Worm (Caenorhabditis elegans) whole organism, L3 larva: Measurements from ENCODE around the gene F23H12.7.
A peak's percentile ranks its signal among the peaks of the same experiment; 100 is the strongest.

Experiments used
- R02D3.7 ChIP-seq: fragments of 150-350 bp; optimal IDR thresholded peaks from 2 replicates; lab custom pipeline; 2014; ENCODE audit warnings: missing biosample characterization, missing genetic modification characterization
- ZK546.5 ChIP-seq: sonication (generic microtip); optimal IDR thresholded peaks from 2 replicates; lab custom pipeline; 2017; ENCODE audit warnings: missing biosample characterization, missing genetic modification characterization
- ama-1 ChIP-seq: fragments of 150-350 bp; optimal IDR thresholded peaks from 2 replicates; lab custom pipeline; 2018
- ceh-28 ChIP-seq: fragments of 150-350 bp; optimal IDR thresholded peaks from 2 replicates; lab custom pipeline; 2014; ENCODE audit warnings: missing biosample characterization, missing genetic modification reagents, missing genetic modification characterization
- ceh-82 ChIP-seq: fragments of 150-350 bp; optimal IDR thresholded peaks from 2 replicates; lab custom pipeline; 2014; ENCODE audit warnings: missing biosample characterization, missing genetic modification characterization
- ceh-9 ChIP-seq: sonication (generic microtip); optimal IDR thresholded peaks from 2 replicates; lab custom pipeline; 2018; ENCODE audit warnings: missing biosample characterization, missing genetic modification characterization
- egl-5 ChIP-seq: fragments of 150-350 bp; optimal IDR thresholded peaks from 2 replicates; lab custom pipeline; 2017; ENCODE audit warnings: missing biosample characterization, missing genetic modification reagents, missing genetic modification characterization, inconsistent platforms
- elt-1 ChIP-seq: fragments of 150-350 bp; optimal IDR thresholded peaks from 2 replicates; lab custom pipeline; 2014; ENCODE audit warnings: missing biosample characterization, missing genetic modification characterization
- elt-2 ChIP-seq: sonication (generic microtip); optimal IDR thresholded peaks from 2 replicates; lab custom pipeline; 2016; ENCODE audit warnings: missing genetic modification reagents, mild to moderate bottlenecking, missing genetic modification characterization, missing compliant biosample characterization
- elt-3 ChIP-seq, 3 experiments: fragments of 150-350 bp in 1 of 3; sonication (generic microtip) in 2 of 3; optimal IDR thresholded peaks; 2 replicates in 2 of 3; 4 replicates in 1 of 3; lab custom pipeline; 2014 to 2017; ENCODE audit warnings: missing biosample characterization in 3 of 3, missing genetic modification characterization in 3 of 3
- fkh-10 ChIP-seq: sonication (generic microtip); optimal IDR thresholded peaks from 2 replicates; lab custom pipeline; 2017; ENCODE audit warnings: missing biosample characterization, missing genetic modification reagents, missing genetic modification characterization
- hmg-11 ChIP-seq: sonication (generic microtip); optimal IDR thresholded peaks from 2 replicates; lab custom pipeline; 2016; ENCODE audit warnings: missing genetic modification characterization, missing compliant biosample characterization
- lin-15B ChIP-seq: fragments of 150-350 bp; optimal IDR thresholded peaks from 2 replicates; lab custom pipeline; 2014; ENCODE audit warnings: missing biosample characterization, missing genetic modification characterization
- lin-39 ChIP-seq: fragments of 150-350 bp; optimal IDR thresholded peaks from 2 replicates; lab custom pipeline; 2018; ENCODE audit warnings: missing biosample characterization, missing genetic modification reagents, missing genetic modification characterization
- lsy-12 ChIP-seq: sonication (generic microtip); optimal IDR thresholded peaks from 2 replicates; lab custom pipeline; 2016; ENCODE audit warnings: mild to moderate bottlenecking, missing genetic modification characterization, missing compliant biosample characterization
- mdl-1 ChIP-seq: fragments of 150-350 bp; optimal IDR thresholded peaks from 2 replicates; lab custom pipeline; 2014; ENCODE audit warnings: missing biosample characterization, missing genetic modification characterization
- mml-1 ChIP-seq: fragments of 150-350 bp; sonication (generic microtip); optimal IDR thresholded peaks from 3 replicates; lab custom pipeline; 2014; ENCODE audit warnings: missing biosample characterization, missing genetic modification characterization
- nfya-1 ChIP-seq: sonication (generic microtip); optimal IDR thresholded peaks from 2 replicates; lab custom pipeline; 2017; ENCODE audit warnings: missing genetic modification characterization, mild to moderate bottlenecking, missing compliant biosample characterization, antibody characterized with exemption, moderate library complexity; ENCODE audit not compliant: insufficient read depth
- nhr-11 ChIP-seq: fragments of 150-350 bp; optimal IDR thresholded peaks from 2 replicates; lab custom pipeline; 2014; ENCODE audit warnings: missing biosample characterization, missing genetic modification characterization
- nhr-12 ChIP-seq: fragments of 150-350 bp; optimal IDR thresholded peaks from 2 replicates; lab custom pipeline; 2014; ENCODE audit warnings: missing biosample characterization, missing genetic modification characterization
- nhr-237 ChIP-seq: fragments of 150-350 bp; optimal IDR thresholded peaks from 2 replicates; lab custom pipeline; 2014; ENCODE audit warnings: missing biosample characterization, missing genetic modification characterization
- nhr-25 ChIP-seq: sonication (generic microtip); optimal IDR thresholded peaks from 2 replicates; lab custom pipeline; 2017; ENCODE audit warnings: missing biosample characterization, missing genetic modification characterization
- nhr-28 ChIP-seq: fragments of 150-350 bp; optimal IDR thresholded peaks from 2 replicates; lab custom pipeline; 2014; ENCODE audit warnings: missing biosample characterization, missing genetic modification characterization
- nhr-43 ChIP-seq: sonication (generic microtip); optimal IDR thresholded peaks from 2 replicates; lab custom pipeline; 2016; ENCODE audit warnings: mild to moderate bottlenecking, missing genetic modification characterization, missing compliant biosample characterization; ENCODE audit not compliant: poor library complexity, severe bottlenecking
- nhr-67 ChIP-seq: fragments of 150-350 bp; optimal IDR thresholded peaks from 2 replicates; lab custom pipeline; 2014; ENCODE audit warnings: missing biosample characterization, missing genetic modification characterization
- nhr-77 ChIP-seq: fragments of 150-350 bp; optimal IDR thresholded peaks from 2 replicates; lab custom pipeline; 2014; ENCODE audit warnings: missing biosample characterization, missing genetic modification characterization
- pha-4 ChIP-seq: fragments of 150-350 bp; optimal IDR thresholded peaks from 2 replicates; lab custom pipeline; 2014; ENCODE audit warnings: missing biosample characterization, missing genetic modification reagents, missing genetic modification characterization
- pqm-1 ChIP-seq: fragments of 150-350 bp; optimal IDR thresholded peaks from 2 replicates; lab custom pipeline; 2017; ENCODE audit warnings: missing biosample characterization, missing genetic modification characterization, inconsistent platforms
- sea-2 ChIP-seq: fragments of 150-350 bp; sonication (generic microtip); optimal IDR thresholded peaks from 4 replicates; lab custom pipeline; 2014; ENCODE audit warnings: missing biosample characterization, missing genetic modification reagents, missing genetic modification characterization
- snpc-4 ChIP-seq: fragments of 150-350 bp; optimal IDR thresholded peaks from 2 replicates; lab custom pipeline; 2014; ENCODE audit warnings: missing biosample characterization, missing genetic modification characterization
- unc-39 ChIP-seq: sonication (generic microtip); optimal IDR thresholded peaks from 4 replicates; lab custom pipeline; 2017; ENCODE audit warnings: missing biosample characterization, missing genetic modification characterization
- unc-62 ChIP-seq: fragments of 150-350 bp; sonication (generic microtip); optimal IDR thresholded peaks from 4 replicates; lab custom pipeline; 2014; ENCODE audit warnings: missing biosample characterization, missing genetic modification reagents, missing genetic modification characterization
- zag-1 ChIP-seq: fragments of 150-350 bp; optimal IDR thresholded peaks from 2 replicates; lab custom pipeline; 2014; ENCODE audit warnings: missing biosample characterization, missing genetic modification characterization
- ztf-11 ChIP-seq: fragments of 150-350 bp; optimal IDR thresholded peaks from 2 replicates; lab custom pipeline; 2014; ENCODE audit warnings: missing biosample characterization, missing genetic modification characterization

The F23H12.7 gene

DNA sequence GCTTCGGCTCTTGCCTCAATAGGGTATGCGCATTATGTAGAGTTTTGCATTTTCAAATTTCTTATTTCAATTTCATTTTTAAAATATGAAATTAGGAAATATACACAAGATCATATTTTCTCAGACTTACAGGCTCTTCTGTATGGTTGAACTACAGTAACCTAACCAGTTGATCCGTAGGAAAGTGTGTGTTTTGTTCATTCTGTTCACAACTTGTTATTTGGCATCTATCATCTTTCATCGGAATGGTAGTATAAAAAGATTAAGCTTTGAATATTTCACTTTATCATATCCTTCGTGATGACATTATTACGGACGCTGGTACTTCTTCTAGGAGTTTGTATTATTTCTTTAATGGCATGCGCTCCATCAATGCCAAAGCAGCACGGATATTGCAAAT, 34.4 kb downstream of the F23H12.7 start, which contains the start of gene K01D12.10:
TSS of gene K01D12.10 (plus strand) at position 301 of the 400 bp plus-strand sequence.
- no peak for TF ChIP-seq fkh-10 (GFP tag; lab: Kevin White, UChicago)
- no peak for TF ChIP-seq ztf-11 (tag; lab: Kevin White, UChicago)
- no peak for TF ChIP-seq ceh-28 (tag; lab: Kevin White, UChicago)
- TF ChIP-seq unc-39, result no peak
- no peak for TF ChIP-seq ama-1 (lab: Kevin White, UChicago)
- no peak for TF ChIP-seq nhr-237 (tag; lab: Kevin White, UChicago)
- TF ChIP-seq nhr-11 (tag; lab: Kevin White, UChicago), result no peak
- no peak for TF ChIP-seq mdl-1

DNA sequence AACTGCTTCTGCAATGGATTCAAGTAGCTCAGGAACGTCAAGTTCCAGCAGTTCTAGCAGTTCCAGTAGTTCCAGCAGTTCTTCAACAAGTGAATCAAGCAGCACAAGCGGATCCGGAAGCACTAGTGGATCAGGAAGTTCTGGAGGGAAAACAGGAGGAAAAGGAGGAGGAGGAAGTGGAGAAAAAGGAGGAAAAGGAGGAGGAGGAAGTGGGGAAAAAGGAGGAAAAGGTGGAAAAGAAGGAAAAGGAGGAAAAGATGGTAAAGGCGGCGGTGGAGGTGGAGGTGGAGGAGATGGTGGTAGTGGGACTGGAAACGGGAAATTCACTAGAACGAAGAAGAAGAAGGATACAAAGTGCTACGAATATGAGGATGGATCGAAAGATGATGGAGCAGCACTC, 35.0 kb downstream of the F23H12.7 start:
- no peak for TF ChIP-seq ama-1 (lab: Kevin White, UChicago)
- no peak for TF ChIP-seq elt-3 (tag; optimal IDR thresholded peaks at IDR 0.05; lab: Kevin White, UChicago)

DNA sequence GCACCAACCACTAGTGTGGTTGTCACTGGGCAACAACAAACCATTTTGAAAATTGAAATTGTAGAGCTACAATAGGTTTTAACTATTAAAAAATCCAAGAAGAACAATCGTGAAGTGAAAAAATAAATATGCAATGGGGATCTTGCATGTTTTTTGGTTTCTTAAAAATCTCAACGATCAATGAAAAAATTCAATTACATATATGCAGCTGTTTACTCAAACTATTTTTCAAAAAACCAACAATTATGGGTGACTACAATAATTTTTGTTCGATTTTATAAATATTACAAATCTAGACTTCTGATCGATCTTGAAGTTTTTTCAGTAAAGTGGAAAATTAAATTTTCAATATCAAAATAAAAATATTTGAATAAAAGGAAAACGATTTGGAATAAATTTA, 37.0 kb downstream of the F23H12.7 start, which contains the start of gene cdr-4:
TSS of gene cdr-4 (minus strand) at position 101 of the 400 bp plus-strand sequence.
- TF ChIP-seq ceh-9 (tag; lab: Kevin White, UChicago) (no peak), nhr-12 (tag; lab: Kevin White, UChicago) (no peak), nfya-1 (tag; lab: Kevin White, UChicago) (no peak), ztf-11 (tag; lab: Kevin White, UChicago) (no peak), ceh-28 (tag; lab: Kevin White, UChicago) (no peak), ZK546.5 (tag; lab: Kevin White, UChicago) (no peak), elt-1 (tag; lab: Kevin White, UChicago) (no peak), sea-2 (no peak), ceh-82 (no peak), nhr-67 (tag; lab: Kevin White, UChicago) (no peak), hmg-11 (tag; lab: Kevin White, UChicago) (no peak), elt-3 (tag; optimal IDR thresholded peaks at IDR 0.05; lab: Kevin White, UChicago) (no peak), lsy-12 (tag; lab: Kevin White, UChicago) (no peak), nhr-237 (tag; lab: Kevin White, UChicago) (no peak), mml-1 (tag; lab: Kevin White, UChicago) (no peak), nhr-25 (tag; lab: Kevin White, UChicago) (no peak), unc-39 (no peak), zag-1 (tag; lab: Kevin White, UChicago) (no peak), lin-39 (no peak), mdl-1 (no peak)
- TF ChIP-seq, all 47 proteins: peak for 0

DNA sequence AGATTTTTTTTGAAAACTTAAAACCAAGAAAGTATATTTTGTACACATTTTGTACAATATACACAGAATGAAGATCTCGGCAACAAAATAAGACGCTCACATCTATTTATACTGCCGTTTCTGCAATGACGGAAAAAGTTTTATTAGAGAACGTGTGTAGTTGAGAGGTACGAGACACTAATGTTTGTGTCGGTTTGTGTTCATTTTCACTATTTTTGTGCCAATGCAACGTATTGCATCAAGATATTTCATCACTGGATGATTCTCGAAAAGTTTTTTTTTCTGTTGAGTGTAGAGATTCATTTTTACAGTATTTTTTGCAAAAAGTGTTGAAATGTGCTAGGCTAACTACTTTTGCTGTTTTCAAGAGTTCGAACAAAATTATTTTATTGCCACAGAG, 37.5 kb downstream of the F23H12.7 start:
- TF ChIP-seq unc-62 (GFP tag; lab: Kevin White, UChicago) (no peak), nhr-28 (tag; lab: Kevin White, UChicago) (no peak), nhr-77 (tag; lab: Kevin White, UChicago) (no peak), elt-2 (tag; lab: Kevin White, UChicago) (peak; percentile 6), lsy-12 (tag; lab: Kevin White, UChicago) (no peak), nhr-237 (tag; lab: Kevin White, UChicago) (no peak), R02D3.7 (no peak), pqm-1 (tag; lab: Kevin White, UChicago) (peak; percentile 1), nfya-1 (tag; lab: Kevin White, UChicago) (peak; percentile 0), lin-39 (no peak), snpc-4 (tag; lab: Kevin White, UChicago) (no peak), pha-4 (tag; lab: Kevin White, UChicago) (peak; percentile 62)

DNA sequence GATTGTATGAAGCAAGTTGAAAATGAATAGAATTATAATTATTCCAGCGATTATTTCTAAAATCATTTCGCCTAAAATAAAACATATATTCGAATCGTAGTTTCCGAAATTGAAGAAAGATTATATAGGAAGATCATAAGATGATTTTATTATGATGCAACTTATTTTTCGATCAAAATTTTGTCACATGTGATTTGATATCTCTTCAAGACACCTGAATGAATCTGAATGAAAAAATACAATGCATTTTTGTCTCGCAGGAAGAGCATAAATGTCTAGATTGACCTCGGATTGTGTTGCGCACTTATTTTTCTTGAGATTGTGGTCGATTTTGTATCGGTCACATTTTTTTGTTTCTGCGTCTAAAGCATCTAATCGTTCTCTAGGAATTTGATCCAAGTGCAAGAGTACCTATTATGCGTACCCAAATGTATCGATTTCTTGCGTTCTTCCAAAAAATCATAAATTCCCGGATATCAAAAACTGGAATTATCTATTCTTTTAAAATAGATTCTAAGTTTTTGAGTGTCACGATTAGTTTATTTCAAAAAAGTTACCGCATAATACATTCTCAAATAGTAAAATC, 39.0 kb downstream of the F23H12.7 start, which contains the start of gene hrg-2:
TSS of gene hrg-2 (minus strand) at position 98 of the 586 bp plus-strand sequence.
- TF ChIP-seq lin-15B (tag; lab: Kevin White, UChicago), result no peak
- no peak for TF ChIP-seq lsy-12 (tag; lab: Kevin White, UChicago)
- no peak for TF ChIP-seq unc-39
- no peak for TF ChIP-seq nhr-43
- no peak for TF ChIP-seq egl-5
